Fruit fly (Drosophila melanogaster): Measurements from ENCODE around the gene CG17328.

DNA sequence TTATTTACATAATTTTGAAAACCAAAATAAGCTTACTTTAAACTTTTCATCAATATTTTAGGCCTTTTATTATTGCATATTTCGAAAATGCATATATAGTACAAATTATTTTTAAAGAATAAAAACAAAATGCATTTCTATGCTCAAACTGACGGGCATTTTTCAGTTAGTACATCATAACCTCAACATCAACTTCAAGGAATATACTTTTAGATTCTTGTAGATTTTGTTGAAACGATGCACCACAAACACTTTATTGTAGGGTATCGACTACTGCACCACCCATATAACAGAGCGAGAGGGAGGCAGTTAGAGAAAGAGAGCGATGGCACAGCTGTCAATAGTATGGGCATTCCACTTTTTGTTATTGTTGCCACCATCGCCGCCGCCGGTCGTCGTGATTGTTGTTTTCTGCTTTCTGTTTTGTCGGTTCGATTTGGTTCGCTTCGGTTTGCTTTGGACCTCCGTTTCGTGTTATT lies 19.9 kb upstream of the CG17328 start:
- TF ChIP-seq CG1620 (GFP tag; optimal IDR thresholded peaks at IDR 0.05) (peak; percentile 51), CG33017 (tag; optimal IDR thresholded peaks at IDR 0.05) (peak; percentile 81), Clk (GFP tag; optimal IDR thresholded peaks at IDR 0.05) (no peak), CG5204 (GFP tag; optimal IDR thresholded peaks at IDR 0.05) (peak; percentile 83), CG7101 (tag; optimal IDR thresholded peaks at IDR 0.05) (peak; percentile 71), kay (GFP tag; ENCODE audit: borderline replicate concordance) (no peak), ovo (GFP tag; optimal IDR thresholded peaks at IDR 0.05) (no peak), pad (GFP tag; optimal IDR thresholded peaks at IDR 0.05) (peak; percentile 59)

Measured in whole organism, adult.